Worm (Caenorhabditis elegans): ENCODE results near the gene Y38F1A.1.

DNA sequence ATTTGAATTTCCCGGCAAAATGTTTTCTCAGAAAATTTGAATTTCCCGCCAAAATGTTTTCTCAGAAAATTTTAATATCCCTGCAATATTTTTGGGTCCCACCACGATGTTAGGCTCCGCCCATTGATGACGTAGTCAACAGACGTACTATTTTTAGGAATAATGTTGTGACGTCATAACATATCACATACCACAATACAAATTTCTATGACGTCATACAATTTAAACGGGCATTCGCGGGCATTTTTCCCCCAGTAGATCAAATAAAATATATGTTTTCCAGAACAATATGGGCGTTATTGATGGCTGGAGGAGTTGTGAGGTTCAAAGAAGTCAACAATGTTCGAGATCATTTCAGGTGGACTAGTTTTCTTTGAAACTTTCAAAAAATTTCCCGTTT, 11.7 kb upstream of the Y38F1A.1 start:
- TF ChIP-seq pha-4 (tag; optimal IDR thresholded peaks at IDR 0.05), result no peak
- TF ChIP-seq bed-1 (GFP tag; IDR thresholded peaks at IDR 0.05), result no peak
- no peak for TF ChIP-seq B0035.1 (tag; optimal IDR thresholded peaks at IDR 0.05)
- no peak for TF ChIP-seq let-526 (GFP tag; IDR thresholded peaks at IDR 0.05)
- no peak for TF ChIP-seq snpc-4 (GFP tag; optimal IDR thresholded peaks at IDR 0.05)
- no peak for TF ChIP-seq snpc-4 (tag; optimal IDR thresholded peaks at IDR 0.05)
- TF ChIP-seq tbx-9 (tag; optimal IDR thresholded peaks at IDR 0.05; ENCODE audit: borderline replicate concordance), result no peak
- no peak for TF ChIP-seq mes-4 (tag; optimal IDR thresholded peaks at IDR 0.05)
- no peak for TF ChIP-seq pbrm-1 (GFP tag; IDR thresholded peaks at IDR 0.05)

Data from whole organism, young adult.